Fruit fly (Drosophila melanogaster) whole organism, embryonic: ENCODE data around the gene Trm7-34.
A peak's percentile ranks its signal among the peaks of the same experiment; 100 is the strongest.

Experiments used
- C15 ChIP-seq: fragments of 200-800 bp; sonication (Bioruptor generic); IDR thresholded peaks from 3 replicates; pipeline ENCODE4 v1.3.6; 2022; ENCODE audit warnings: missing biosample characterization, missing genetic modification characterization
- CG10462 ChIP-seq: fragments of 200-800 bp; sonication (Bioruptor generic); optimal IDR thresholded peaks from 2 replicates; lab custom pipeline; 2016; ENCODE audit warnings: missing biosample characterization, missing genetic modification characterization
- CG11723 ChIP-seq: fragments of 200-800 bp; sonication (Bioruptor generic); optimal IDR thresholded peaks from 2 replicates; lab custom pipeline; 2017; ENCODE audit warnings: missing biosample characterization, mild to moderate bottlenecking, missing genetic modification characterization
- CG13123 ChIP-seq: fragments of 200-800 bp; sonication (Bioruptor generic); optimal IDR thresholded peaks from 2 replicates; lab custom pipeline; 2016; ENCODE audit warnings: missing biosample characterization, missing genetic modification characterization
- CG13296 ChIP-seq: fragments of 200-800 bp; sonication (Bioruptor generic); optimal IDR thresholded peaks from 3 replicates; lab custom pipeline; 2018; ENCODE audit warnings: missing biosample characterization, mild to moderate bottlenecking, missing genetic modification characterization
- CG13624 ChIP-seq: fragments of 200-800 bp; sonication (Bioruptor generic); optimal IDR thresholded peaks from 2 replicates; lab custom pipeline; 2016; ENCODE audit warnings: missing biosample characterization, missing genetic modification characterization
- CG15601 ChIP-seq: fragments of 200-800 bp; sonication (Bioruptor generic); optimal IDR thresholded peaks from 3 replicates; lab custom pipeline; 2019; ENCODE audit warnings: missing biosample characterization, mild to moderate bottlenecking, missing genetic modification characterization, moderate library complexity
- CG1602 ChIP-seq: fragments of 200-800 bp; sonication (Bioruptor generic); optimal IDR thresholded peaks from 3 replicates; lab custom pipeline; 2016; ENCODE audit warnings: missing biosample characterization, missing genetic modification characterization
- CG1647 ChIP-seq: fragments of 200-800 bp; sonication (Bioruptor generic); optimal IDR thresholded peaks from 3 replicates; lab custom pipeline; 2016; ENCODE audit warnings: missing biosample characterization, missing genetic modification characterization
- CG16779 ChIP-seq: fragments of 200-800 bp; sonication (Bioruptor generic); IDR thresholded peaks from 2 replicates; pipeline ENCODE4 v1.3.6; 2022; ENCODE audit warnings: missing biosample characterization, missing genetic modification characterization
- CG17328 ChIP-seq: fragments of 200-800 bp; sonication (Bioruptor generic); IDR thresholded peaks from 2 replicates; pipeline ENCODE4 v1.3.6; 2022; ENCODE audit warnings: missing biosample characterization, missing genetic modification characterization
- CG2199 ChIP-seq: fragments of 200-800 bp; sonication (Bioruptor generic); IDR thresholded peaks from 3 replicates; pipeline ENCODE4 v1.3.6; 2022; ENCODE audit warnings: missing biosample characterization, missing genetic modification characterization
- CG31365 ChIP-seq: fragments of 200-800 bp; sonication (Bioruptor generic); optimal IDR thresholded peaks from 2 replicates; lab custom pipeline; 2018; ENCODE audit warnings: missing biosample characterization, mild to moderate bottlenecking, missing genetic modification characterization
- CG31441 ChIP-seq: fragments of 200-800 bp; sonication (Bioruptor generic); IDR thresholded peaks from 2 replicates; pipeline ENCODE4 v1.3.6; 2022; ENCODE audit warnings: missing biosample characterization, missing genetic modification characterization
- CG3163 ChIP-seq: fragments of 200-800 bp; sonication (Bioruptor generic); optimal IDR thresholded peaks from 3 replicates; lab custom pipeline; 2016; ENCODE audit warnings: missing biosample characterization, missing genetic modification characterization
- CG42726 ChIP-seq: fragments of 200-800 bp; sonication (Bioruptor generic); IDR thresholded peaks from 2 replicates; pipeline ENCODE4 v1.3.6; 2022; ENCODE audit warnings: missing biosample characterization, missing genetic modification characterization; ENCODE audit not compliant: partially characterized antibody
- CG8359 ChIP-seq: fragments of 200-800 bp; sonication (Bioruptor generic); optimal IDR thresholded peaks from 2 replicates; lab custom pipeline; 2017; ENCODE audit warnings: missing biosample characterization, mild to moderate bottlenecking, missing genetic modification characterization, borderline replicate concordance
- CHES-1-like ChIP-seq: fragments of 200-800 bp; sonication (Bioruptor generic); optimal IDR thresholded peaks from 2 replicates; lab custom pipeline; 2016; ENCODE audit warnings: missing biosample characterization, missing genetic modification characterization
- CoRest ChIP-seq: fragments of 200-800 bp; sonication (Bioruptor generic); optimal IDR thresholded peaks from 3 replicates; lab custom pipeline; 2018; ENCODE audit warnings: missing biosample characterization, mild to moderate bottlenecking, missing genetic modification characterization, moderate library complexity
- Dip3 ChIP-seq: fragments of 200-800 bp; sonication (Bioruptor generic); optimal IDR thresholded peaks from 3 replicates; lab custom pipeline; 2016; ENCODE audit warnings: missing biosample characterization, missing genetic modification characterization
- Gug ChIP-seq: fragments of 200-800 bp; sonication (Bioruptor generic); IDR thresholded peaks from 4 replicates; pipeline ENCODE4 v1.3.6; 2022; ENCODE audit warnings: missing biosample characterization, missing genetic modification characterization
- HLH4C ChIP-seq: fragments of 200-800 bp; sonication (Bioruptor generic); IDR thresholded peaks from 3 replicates; pipeline ENCODE4 v1.3.6; 2022; ENCODE audit warnings: missing biosample characterization, missing genetic modification characterization; ENCODE audit not compliant: partially characterized antibody
- MBD-R2 ChIP-seq: fragments of 200-800 bp; sonication (Bioruptor generic); IDR thresholded peaks from 2 replicates; pipeline ENCODE4 v1.3.6; 2022; ENCODE audit warnings: missing biosample characterization, missing genetic modification characterization
- Med ChIP-seq: fragments of 200-800 bp; sonication (Bioruptor generic); peaks from one replicate; lab custom pipeline; 2016; ENCODE audit warnings: missing biosample characterization, missing genetic modification characterization, mild to moderate bottlenecking, inconsistent platforms, moderate library complexity
- Poxn ChIP-seq: fragments of 200-800 bp; sonication (Bioruptor generic); IDR thresholded peaks from 2 replicates; pipeline ENCODE4 v1.3.6; 2022; ENCODE audit warnings: missing biosample characterization, missing genetic modification characterization
- Sin3A ChIP-seq: fragments of >200 bp; optimal IDR thresholded peaks from 2 replicates; lab custom pipeline; 2018
- Sox100B ChIP-seq: fragments of 200-800 bp; sonication (Bioruptor generic); optimal IDR thresholded peaks from 3 replicates; lab custom pipeline; 2018; ENCODE audit warnings: missing biosample characterization, mild to moderate bottlenecking, missing genetic modification characterization
- Stat92E ChIP-seq, 3 experiments: fragments of >200 bp in 2 of 3; fragments of 200-800 bp in 1 of 3; sonication (Bioruptor generic) in 1 of 3; optimal IDR thresholded peaks; 2 replicates each; lab custom pipeline; 2017 to 2019; ENCODE audit warnings: missing biosample characterization in 3 of 3, missing genetic modification characterization in 3 of 3, mild to moderate bottlenecking in 1 of 3, moderate library complexity in 1 of 3
- Vsx1 ChIP-seq: fragments of 200-800 bp; sonication (Bioruptor generic); optimal IDR thresholded peaks from 2 replicates; lab custom pipeline; 2017; ENCODE audit warnings: missing biosample characterization, mild to moderate bottlenecking, missing genetic modification characterization, missing genetic modification reagents
- Xrp1 ChIP-seq: fragments of 200-800 bp; sonication (Bioruptor generic); IDR thresholded peaks from 2 replicates; pipeline ENCODE4 v1.3.6; 2022; ENCODE audit warnings: missing biosample characterization, missing genetic modification characterization
- ase ChIP-seq: fragments of 200-800 bp; sonication (Bioruptor generic); IDR thresholded peaks from 3 replicates; pipeline ENCODE4 v1.3.6; 2022; ENCODE audit warnings: missing biosample characterization, missing genetic modification characterization
- ash1 ChIP-seq: fragments of 200-800 bp; sonication (Bioruptor generic); optimal IDR thresholded peaks from 2 replicates; lab custom pipeline; 2018; ENCODE audit warnings: missing biosample characterization, mild to moderate bottlenecking, missing genetic modification characterization
- cg ChIP-seq: fragments of 200-800 bp; sonication (Bioruptor generic); optimal IDR thresholded peaks from 3 replicates; lab custom pipeline; 2019; ENCODE audit warnings: missing biosample characterization, mild to moderate bottlenecking, missing genetic modification characterization, moderate library complexity
- corto ChIP-seq: fragments of 200-800 bp; sonication (Bioruptor generic); optimal IDR thresholded peaks from 2 replicates; lab custom pipeline; 2016; ENCODE audit warnings: missing biosample characterization, mild to moderate bottlenecking, missing genetic modification characterization, moderate library complexity
- danr ChIP-seq: fragments of 200-800 bp; sonication (Bioruptor generic); IDR thresholded peaks from 2 replicates; pipeline ENCODE4 v1.3.6; 2022; ENCODE audit warnings: missing biosample characterization, missing genetic modification characterization
- dm ChIP-seq: fragments of 200-800 bp; sonication (Bioruptor generic); optimal IDR thresholded peaks from 3 replicates; lab custom pipeline; 2016; ENCODE audit warnings: missing biosample characterization, missing genetic modification characterization
- ewg ChIP-seq: fragments of 200-800 bp; sonication (Bioruptor generic); optimal IDR thresholded peaks from 3 replicates; lab custom pipeline; 2017; ENCODE audit warnings: mild to moderate bottlenecking, missing biosample characterization, missing genetic modification reagents, missing genetic modification characterization
- exex ChIP-seq: fragments of 200-800 bp; sonication (Bioruptor generic); optimal IDR thresholded peaks from 4 replicates; lab custom pipeline; 2018; ENCODE audit warnings: missing biosample characterization, mild to moderate bottlenecking, missing genetic modification characterization, moderate library complexity
- fd102C ChIP-seq: fragments of 200-800 bp; sonication (Bioruptor generic); optimal IDR thresholded peaks from 2 replicates; lab custom pipeline; 2018; ENCODE audit warnings: missing biosample characterization, mild to moderate bottlenecking, missing genetic modification characterization, moderate library complexity
- fru ChIP-seq: fragments of >200 bp; optimal IDR thresholded peaks from 2 replicates; lab custom pipeline; 2017
- ftz-f1 ChIP-seq: fragments of 200-800 bp; sonication (Bioruptor generic); optimal IDR thresholded peaks from 2 replicates; lab custom pipeline; 2016; ENCODE audit warnings: missing biosample characterization, missing genetic modification characterization
- grau ChIP-seq: fragments of 200-800 bp; optimal IDR thresholded peaks from 3 replicates; lab custom pipeline; 2019; ENCODE audit warnings: missing biosample characterization, mild to moderate bottlenecking, missing genetic modification characterization, moderate library complexity
- gsb ChIP-seq: fragments of 200-800 bp; sonication (Bioruptor generic); IDR thresholded peaks from 2 replicates; pipeline ENCODE4 v1.3.6; 2022; ENCODE audit warnings: missing biosample characterization, missing genetic modification characterization
- ham ChIP-seq: fragments of 200-800 bp; sonication (Bioruptor generic); IDR thresholded peaks from 2 replicates; pipeline ENCODE4 v1.3.6; 2022; ENCODE audit warnings: missing biosample characterization, missing genetic modification characterization
- mam ChIP-seq: fragments of 200-800 bp; sonication (Bioruptor generic); optimal IDR thresholded peaks from 3 replicates; lab custom pipeline; 2016; ENCODE audit warnings: missing biosample characterization, missing genetic modification characterization
- mld ChIP-seq: fragments of 200-800 bp; sonication (Bioruptor generic); IDR thresholded peaks from 3 replicates; pipeline ENCODE4 v1.3.6; 2022; ENCODE audit warnings: missing biosample characterization, missing genetic modification characterization; ENCODE audit not compliant: partially characterized antibody
- nerfin-2 ChIP-seq: fragments of 200-800 bp; sonication (Bioruptor generic); IDR thresholded peaks from 2 replicates; pipeline ENCODE4 v1.3.6; 2022; ENCODE audit warnings: missing biosample characterization, missing genetic modification characterization; ENCODE audit not compliant: partially characterized antibody
- rib ChIP-seq: fragments of 200-800 bp; sonication (Bioruptor generic); IDR thresholded peaks from 2 replicates; pipeline ENCODE4 v1.3.6; 2022; ENCODE audit warnings: missing biosample characterization, missing genetic modification characterization
- sr ChIP-seq: fragments of 200-800 bp; sonication (Bioruptor generic); IDR thresholded peaks from 3 replicates; pipeline ENCODE4 v1.3.6; 2022; ENCODE audit warnings: missing biosample characterization, missing genetic modification characterization
- ssp ChIP-seq: fragments of 200-800 bp; sonication (Bioruptor generic); IDR thresholded peaks from 2 replicates; pipeline ENCODE4 v1.3.6; 2022; ENCODE audit warnings: missing biosample characterization, missing genetic modification characterization
- toy ChIP-seq: fragments of 200-800 bp; sonication (Bioruptor generic); IDR thresholded peaks from 2 replicates; pipeline ENCODE4 v1.3.6; 2022; ENCODE audit warnings: missing biosample characterization, missing genetic modification characterization
- wor ChIP-seq: fragments of 200-800 bp; sonication (Bioruptor generic); IDR thresholded peaks from 2 replicates; pipeline ENCODE4 v1.3.6; 2022; ENCODE audit warnings: missing biosample characterization, missing genetic modification characterization

Trm7-34 gene

dm6 chr3R:21111046-21111480 is 22.6 kb downstream of the Trm7-34 start, which contains the start of gene Rab11 (continued):
- TF ChIP-seq CG10462 (GFP tag; lab: Kevin White, UChicago) (peak; percentile 2), Xrp1 (GFP tag; lab: Robert Waterston, UW) (peak; percentile 44; the same call in 1 of the 2 replicates), CG1602 (peak; percentile 11), MBD-R2 (GFP tag; lab: Robert Waterston, UW) (0 out of 2 replicates have a peak, but pooled peaks have one; percentile 15), Sox100B (peak; percentile 32), Med (GFP tag; lab: Kevin White, UChicago) (peak; percentile 57), CG16779 (GFP tag; lab: Robert Waterston, UW) (no peak), CG13624 (GFP tag; lab: Kevin White, UChicago) (peak; percentile 35), Stat92E (GFP tag; optimal IDR thresholded peaks at IDR 0.05; lab: Kevin White, UChicago) (no peak), Poxn (no peak), grau (tag; lab: Kevin White, UChicago) (peak; percentile 61), rib (GFP tag; lab: Robert Waterston, UW) (no peak), toy (no peak), Sin3A (lab: Kevin White, UChicago) (peak; percentile 23), ewg (GFP tag; lab: Kevin White, UChicago) (peak; percentile 16), ftz-f1 (GFP tag; lab: Kevin White, UChicago) (no peak), exex (tag; lab: Kevin White, UChicago) (peak; percentile 51), danr (GFP tag; lab: Robert Waterston, UW) (no peak), cg (GFP tag; lab: Kevin White, UChicago) (no peak), CG42726 (GFP tag; lab: Robert Waterston, UW) (peak; percentile 34; the same call in 1 of the 2 replicates), CG8359 (GFP tag; lab: Kevin White, UChicago) (no peak), C15 (GFP tag; lab: Robert Waterston, UW) (no peak), ash1 (no peak), HLH4C (peak; percentile 89), Dip3 (peak; percentile 3), CG13123 (GFP tag; lab: Kevin White, UChicago) (no peak), ham (GFP tag; lab: Robert Waterston, UW) (no peak), CG13296 (GFP tag; lab: Kevin White, UChicago) (peak; percentile 22), CG31365 (no peak), sr (no peak), corto (peak; percentile 24), nerfin-2 (GFP tag; lab: Robert Waterston, UW) (peak; percentile 79), mld (GFP tag; lab: Robert Waterston, UW) (peak; percentile 77), CG31441 (GFP tag; lab: Robert Waterston, UW) (peak; percentile 59; the same call in 1 of the 2 replicates), Gug (GFP tag; lab: Robert Waterston, UW) (no peak), CG15601 (tag; lab: Kevin White, UChicago) (peak; percentile 26), CG2199 (no peak), ase (no peak), fd102C (no peak), ssp (GFP tag; lab: Robert Waterston, UW) (no peak; the same call in 1 of the 2 replicates), CG3163 (no peak), fru (lab: Kevin White, UChicago) (no peak), mam (peak; percentile 35), dm (GFP tag; lab: Kevin White, UChicago) (no peak), CG11723 (no peak), CoRest (tag; lab: Kevin White, UChicago) (peak; percentile 77), CG17328 (GFP tag; lab: Robert Waterston, UW) (no peak), Vsx1 (GFP tag; lab: Kevin White, UChicago) (peak; percentile 28), wor (GFP tag; lab: Robert Waterston, UW) (no peak), CG1647 (GFP tag; lab: Kevin White, UChicago) (no peak), CHES-1-like (GFP tag; lab: Kevin White, UChicago) (no peak), gsb (GFP tag; lab: Robert Waterston, UW) (no peak)
